Worm (Caenorhabditis elegans): Measurements from ENCODE around the gene ZK632.9.

The ZK632.9 gene

ce11 chrIII:9783133-9783590 is 42.1 kb downstream of the ZK632.9 start (continued):
- TF ChIP-seq gei-17 (GFP tag; optimal IDR thresholded peaks at IDR 0.05) (peak; percentile 3), B0035.1 (tag; optimal IDR thresholded peaks at IDR 0.05) (peak; percentile 7), hrde-1 (tag; optimal IDR thresholded peaks at IDR 0.05; ENCODE audit: borderline replicate concordance) (peak; percentile 6), K11D2.4 (GFP tag; IDR thresholded peaks at IDR 0.05) (no peak), let-607 (tag; optimal IDR thresholded peaks at IDR 0.05) (peak; percentile 21 to 35), ztf-26 (tag; optimal IDR thresholded peaks at IDR 0.05) (no peak), snpc-1.1 (tag; optimal IDR thresholded peaks at IDR 0.05; ENCODE audit: insufficient read depth) (no peak), hmg-20 (GFP tag; IDR thresholded peaks at IDR 0.05) (no peak), lsy-27 (tag; optimal IDR thresholded peaks at IDR 0.05; ENCODE audit: borderline replicate concordance, insufficient read depth) (no peak), B0019.2 (GFP tag; conservative IDR thresholded peaks at IDR 0.05) (no peak), F49E8.2 (tag; optimal IDR thresholded peaks at IDR 0.05; ENCODE audit: insufficient read depth) (peak; percentile 24), unc-130 (GFP tag; optimal IDR thresholded peaks at IDR 0.05) (no peak), ceh-40 (GFP tag; IDR thresholded peaks at IDR 0.05) (no peak), cebp-2 (GFP tag; IDR thresholded peaks at IDR 0.05) (0 out of 2 replicates have a peak, but pooled peaks have one; percentile 36), egrh-3 (GFP tag; IDR thresholded peaks at IDR 0.05) (no peak), aptf-2 (GFP tag; conservative IDR thresholded peaks at IDR 0.05) (no peak), ceh-27 (GFP tag; optimal IDR thresholded peaks at IDR 0.05) (no peak), nhr-90 (tag; optimal IDR thresholded peaks at IDR 0.05) (no peak), lag-1 (GFP tag; IDR thresholded peaks at IDR 0.05) (no peak), tbx-9 (tag; optimal IDR thresholded peaks at IDR 0.05; ENCODE audit: borderline replicate concordance) (no peak), Y56A3A.18 (GFP tag; IDR thresholded peaks at IDR 0.05) (peak; percentile 54; the same call in 1 of the 2 replicates), tbp1 (GFP tag; optimal IDR thresholded peaks at IDR 0.05) (peak; percentile 4), B0261.1 (tag; optimal IDR thresholded peaks at IDR 0.05) (no peak), ztf-28 (GFP tag; IDR thresholded peaks at IDR 0.05) (no peak), sptf-2 (GFP tag; optimal IDR thresholded peaks at IDR 0.05) (no peak), mel-28 (tag; optimal IDR thresholded peaks at IDR 0.05; ENCODE audit: borderline replicate concordance) (no peak), let-526 (GFP tag; IDR thresholded peaks at IDR 0.05) (no peak), zim-3 (tag; optimal IDR thresholded peaks at IDR 0.05) (no peak), snpc-3.4 (tag; optimal IDR thresholded peaks at IDR 0.05) (no peak), mxl-1 (tag; optimal IDR thresholded peaks at IDR 0.05) (no peak), ztf-18 (tag; optimal IDR thresholded peaks at IDR 0.05) (no peak)

ce11 chrIII:9782483-9783081 is 42.6 kb downstream of the ZK632.9 start, which contains the start of gene R10E11.6:
Gene R10E11.6, plus strand, starts transcription at chrIII:9783006.
- TF ChIP-seq rec-8 (tag; optimal IDR thresholded peaks at IDR 0.05) (peak in 1 of 2 experiments; percentile 19), efl-1 (GFP tag; optimal IDR thresholded peaks at IDR 0.05) (no peak)

- peak; percentile 62 for TF ChIP-seq repo-1 (tag; optimal IDR thresholded peaks at IDR 0.05)
- no peak for TF ChIP-seq mel-28 (tag; optimal IDR thresholded peaks at IDR 0.05; ENCODE audit: borderline replicate concordance)
- TF ChIP-seq lin-35 (GFP tag; optimal IDR thresholded peaks at IDR 0.05), result no peak
- peak; percentile 43 for TF ChIP-seq nhr-90 (tag; optimal IDR thresholded peaks at IDR 0.05)
- TF ChIP-seq Y95B8A.8 (GFP tag; IDR thresholded peaks at IDR 0.05), result peak; percentile 54; the same call in 1 of the 2 replicates
- TF ChIP-seq akir-1 (GFP tag; optimal IDR thresholded peaks at IDR 0.05), result peak; percentile 30
- TF ChIP-seq let-607 (tag; optimal IDR thresholded peaks at IDR 0.05), result peak in 1 of 2 experiments; percentile 30
- peak; percentile 76 for TF ChIP-seq tlf-1 (GFP tag; optimal IDR thresholded peaks at IDR 0.05)
- peak; percentile 62 for TF ChIP-seq mcd-1 (GFP tag; IDR thresholded peaks at IDR 0.05)
- TF ChIP-seq chd-7 (tag; optimal IDR thresholded peaks at IDR 0.05), result peak; percentile 58
- no peak for TF ChIP-seq lsl-1 (GFP tag; optimal IDR thresholded peaks at IDR 0.05)
- peak; percentile 37 for TF ChIP-seq ZK185.1 (tag; optimal IDR thresholded peaks at IDR 0.05; ENCODE audit: poor library complexity, severe bottlenecking)
- peak; percentile 76 for TF ChIP-seq hsf-1 (GFP tag; IDR thresholded peaks at IDR 0.05)
- peak; percentile 25; the same call in 1 of the 2 replicates for TF ChIP-seq nfya-2 (GFP tag; IDR thresholded peaks at IDR 0.05)
Observed at ce11 chrIII:9782011-9782436, 43.2 kb downstream of the ZK632.9 start, which contains the start of gene vha-2. Gene vha-2, plus strand, starts transcription at chrIII:9782164.

All from whole organism, young adult.